Comparison of ENCODE assay signal across 5 fruit fly cellular contexts in genomic region chr3R:21199953-21200368, dm6.
TF ChIP-seq lines count a peak whose summit lies in the region.

No protein-coding gene starts in this region.

- TF ChIP-seq CTCF in whole organism, embryonic (GFP tag; optimal IDR thresholded peaks at IDR 0.05; lab: Kevin White, UChicago), result no peak

TF ChIP-seq in whole organism, adult, 20 proteins besides CTCF, POLR2A, EP300 and RAD21 (continues in another document):
- TF ChIP-seq CG12768 (GFP tag; optimal IDR thresholded peaks at IDR 0.05; lab: Kevin White, UChicago), result no peak
- no peak for TF ChIP-seq Hr96 (GFP tag; optimal IDR thresholded peaks at IDR 0.05; lab: Kevin White, UChicago)
- peak; percentile 61 for TF ChIP-seq CG33017 (tag; optimal IDR thresholded peaks at IDR 0.05; lab: Kevin White, UChicago)
- no peak for TF ChIP-seq Mnt (GFP tag; optimal IDR thresholded peaks at IDR 0.05; lab: Kevin White, UChicago)
- peak; percentile 40 for TF ChIP-seq CG11617 (GFP tag; optimal IDR thresholded peaks at IDR 0.05; lab: Kevin White, UChicago)
- peak; percentile 47 for TF ChIP-seq CG7101 (tag; optimal IDR thresholded peaks at IDR 0.05; lab: Kevin White, UChicago)
- no peak for TF ChIP-seq cnc (optimal IDR thresholded peaks at IDR 0.05; lab: Kevin White, UChicago)
- no peak for TF ChIP-seq tj (GFP tag; optimal IDR thresholded peaks at IDR 0.05; lab: Kevin White, UChicago)
- no peak for TF ChIP-seq CG1620 (GFP tag; optimal IDR thresholded peaks at IDR 0.05; lab: Kevin White, UChicago)
- no peak for TF ChIP-seq CG7045 (GFP tag; optimal IDR thresholded peaks at IDR 0.05; lab: Kevin White, UChicago)
- TF ChIP-seq pad (GFP tag; optimal IDR thresholded peaks at IDR 0.05; lab: Kevin White, UChicago), result no peak
- TF ChIP-seq ovo (GFP tag; optimal IDR thresholded peaks at IDR 0.05; lab: Kevin White, UChicago), result no peak
- TF ChIP-seq CG14711 (tag; optimal IDR thresholded peaks at IDR 0.05; lab: Kevin White, UChicago), result no peak
- peak; percentile 53 for TF ChIP-seq kay (GFP tag; lab: Kevin White, UChicago; ENCODE audit: borderline replicate concordance)
- no peak for TF ChIP-seq bab1 (GFP tag; optimal IDR thresholded peaks at IDR 0.05; lab: Kevin White, UChicago)
- TF ChIP-seq toe (GFP tag; optimal IDR thresholded peaks at IDR 0.05; lab: Kevin White, UChicago), result no peak
- no peak for TF ChIP-seq Crg-1 (GFP tag; optimal IDR thresholded peaks at IDR 0.05; lab: Kevin White, UChicago)
- no peak for TF ChIP-seq Clk (GFP tag; optimal IDR thresholded peaks at IDR 0.05; lab: Kevin White, UChicago)
- TF ChIP-seq cic (GFP tag; optimal IDR thresholded peaks at IDR 0.05; lab: Kevin White, UChicago), result no peak

TF ChIP-seq in whole organism, embryonic, 481 proteins besides CTCF, POLR2A, EP300 and RAD21 (continues in another document):
- peak; percentile 66 for TF ChIP-seq CG12391 (tag; optimal IDR thresholded peaks at IDR 0.05; lab: Kevin White, UChicago)
- 0 out of 3 replicates have a peak, but pooled peaks have one; percentile 12 for TF ChIP-seq Aef1 (GFP tag; IDR thresholded peaks at IDR 0.05; lab: Robert Waterston, UW)
- no peak for TF ChIP-seq nau (GFP tag; optimal IDR thresholded peaks at IDR 0.05; lab: Kevin White, UChicago)
- TF ChIP-seq CG14860 (GFP tag; IDR thresholded peaks at IDR 0.05; lab: Robert Waterston, UW; ENCODE audit: partially characterized antibody), result no peak
- TF ChIP-seq pnt (GFP tag; optimal IDR thresholded peaks at IDR 0.05; lab: Kevin White, UChicago), result peak; percentile 6
- no peak for TF ChIP-seq CG7928 (GFP tag; optimal IDR thresholded peaks at IDR 0.05; lab: Kevin White, UChicago)
- TF ChIP-seq CG4854 (GFP tag; optimal IDR thresholded peaks at IDR 0.05; lab: Kevin White, UChicago), result no peak
- TF ChIP-seq CG34376 (GFP tag; optimal IDR thresholded peaks at IDR 0.05; lab: Kevin White, UChicago), result no peak
- TF ChIP-seq lola (GFP tag; optimal IDR thresholded peaks at IDR 0.05; lab: Kevin White, UChicago), result peak in 1 of 3 experiments; percentile 66
- no peak for TF ChIP-seq bbx (GFP tag; IDR thresholded peaks at IDR 0.05; lab: Robert Waterston, UW; ENCODE audit: partially characterized antibody)
- TF ChIP-seq Tbp (GFP tag; optimal IDR thresholded peaks at IDR 0.05; lab: Kevin White, UChicago), result no peak
- no peak for TF ChIP-seq sr (GFP tag; IDR thresholded peaks at IDR 0.05; lab: Robert Waterston, UW)
- TF ChIP-seq CG10979 (tag; optimal IDR thresholded peaks at IDR 0.05; lab: Kevin White, UChicago), result peak; percentile 31
- TF ChIP-seq insv (GFP tag; optimal IDR thresholded peaks at IDR 0.05; lab: Kevin White, UChicago), result no peak
- no peak for TF ChIP-seq Asciz (GFP tag; optimal IDR thresholded peaks at IDR 0.05; lab: Kevin White, UChicago)
- TF ChIP-seq CG31224 (GFP tag; IDR thresholded peaks at IDR 0.05; lab: Robert Waterston, UW), result no peak
- no peak for TF ChIP-seq sc (optimal IDR thresholded peaks at IDR 0.05; lab: Kevin White, UChicago)
- TF ChIP-seq sc (GFP tag; optimal IDR thresholded peaks at IDR 0.05; lab: Kevin White, UChicago), result peak; percentile 25
- no peak for TF ChIP-seq Ravus (GFP tag; IDR thresholded peaks at IDR 0.05; lab: Robert Waterston, UW)

TF ChIP-seq in whole organism, prepupa, 60 proteins besides CTCF, POLR2A, EP300 and RAD21 (continues in another document):
- TF ChIP-seq Ets21C (GFP tag; optimal IDR thresholded peaks at IDR 0.05; lab: Kevin White, UChicago) (no peak), achi (GFP tag; optimal IDR thresholded peaks at IDR 0.05; lab: Kevin White, UChicago) (peak; percentile 76), svp (GFP tag; lab: Kevin White, UChicago) (peak; percentile 93), salr (GFP tag; optimal IDR thresholded peaks at IDR 0.05; lab: Kevin White, UChicago) (peak; percentile 44 to 54), Hr39 (GFP tag; optimal IDR thresholded peaks at IDR 0.05; lab: Kevin White, UChicago) (peak; percentile 63), fd85E (GFP tag; optimal IDR thresholded peaks at IDR 0.05; lab: Kevin White, UChicago) (no peak), CG6276 (GFP tag; optimal IDR thresholded peaks at IDR 0.05; lab: Kevin White, UChicago) (peak; percentile 46), pdm3 (GFP tag; optimal IDR thresholded peaks at IDR 0.05; lab: Kevin White, UChicago) (peak; percentile 77), CG3919 (GFP tag; optimal IDR thresholded peaks at IDR 0.05; lab: Kevin White, UChicago) (peak; percentile 55), cyc (GFP tag; optimal IDR thresholded peaks at IDR 0.05; lab: Kevin White, UChicago) (peak; percentile 37), lz (GFP tag; optimal IDR thresholded peaks at IDR 0.05; lab: Kevin White, UChicago) (peak; percentile 60), spab (GFP tag; optimal IDR thresholded peaks at IDR 0.05; lab: Kevin White, UChicago) (peak; percentile 56), CG32006 (GFP tag; optimal IDR thresholded peaks at IDR 0.05; lab: Kevin White, UChicago) (peak; percentile 88), topi (GFP tag; optimal IDR thresholded peaks at IDR 0.05; lab: Kevin White, UChicago) (peak; percentile 55), Smox (GFP tag; optimal IDR thresholded peaks at IDR 0.05; lab: Kevin White, UChicago) (peak; percentile 56), CG8632 (GFP tag; optimal IDR thresholded peaks at IDR 0.05; lab: Kevin White, UChicago) (peak; percentile 72), Gug (GFP tag; IDR thresholded peaks at IDR 0.05; lab: Robert Waterston, UW) (peak; percentile 67), CG15336 (GFP tag; IDR thresholded peaks at IDR 0.05; lab: Robert Waterston, UW) (peak; percentile 88), CG10669 (GFP tag; optimal IDR thresholded peaks at IDR 0.05; lab: Kevin White, UChicago) (peak; percentile 31), CG6792 (GFP tag; optimal IDR thresholded peaks at IDR 0.05; lab: Kevin White, UChicago) (peak; percentile 58)

TF ChIP-seq in whole organism, pupa, 21 proteins besides CTCF, POLR2A, EP300 and RAD21 (continues in another document):
- TF ChIP-seq EcR (GFP tag; optimal IDR thresholded peaks at IDR 0.05; lab: Kevin White, UChicago), result peak; percentile 89
- TF ChIP-seq CG10348 (GFP tag; IDR thresholded peaks at IDR 0.05; lab: Robert Waterston, UW), result 0 out of 2 replicates have a peak, but pooled peaks have one; percentile 27
- peak; percentile 78 for TF ChIP-seq fd96Ca (GFP tag; IDR thresholded peaks at IDR 0.05; lab: Robert Waterston, UW)
- peak; percentile 57 for TF ChIP-seq CG32121 (GFP tag; IDR thresholded peaks at IDR 0.05; lab: Robert Waterston, UW)
- TF ChIP-seq CG8301 (tag; optimal IDR thresholded peaks at IDR 0.05; lab: Kevin White, UChicago), result peak; percentile 58
- peak; percentile 67 for TF ChIP-seq CG14655 (GFP tag; optimal IDR thresholded peaks at IDR 0.05; lab: Kevin White, UChicago)
- TF ChIP-seq CG9948 (tag; optimal IDR thresholded peaks at IDR 0.05; lab: Kevin White, UChicago), result peak; percentile 65
- TF ChIP-seq CG15710 (tag; optimal IDR thresholded peaks at IDR 0.05; lab: Kevin White, UChicago), result peak; percentile 61
- TF ChIP-seq CG8159 (tag; optimal IDR thresholded peaks at IDR 0.05; lab: Kevin White, UChicago), result peak; percentile 70
- 0 out of 2 replicates have a peak, but pooled peaks have one; percentile 36 for TF ChIP-seq CG12605 (GFP tag; IDR thresholded peaks at IDR 0.05; lab: Robert Waterston, UW)
- peak; percentile 14 for TF ChIP-seq Snoo (tag; optimal IDR thresholded peaks at IDR 0.05; lab: Kevin White, UChicago)
- 0 out of 2 replicates have a peak, but pooled peaks have one; percentile 24 for TF ChIP-seq rn (GFP tag; IDR thresholded peaks at IDR 0.05; lab: Robert Waterston, UW)
- TF ChIP-seq gl (tag; optimal IDR thresholded peaks at IDR 0.05; lab: Kevin White, UChicago), result no peak
- peak; percentile 66 for TF ChIP-seq Pif1A (GFP tag; optimal IDR thresholded peaks at IDR 0.05; lab: Kevin White, UChicago)
- TF ChIP-seq CG34367 (tag; optimal IDR thresholded peaks at IDR 0.05; lab: Kevin White, UChicago), result peak; percentile 57
- no peak for TF ChIP-seq D1 (tag; optimal IDR thresholded peaks at IDR 0.05; lab: Kevin White, UChicago)
- peak; percentile 53 for TF ChIP-seq Ets98B (GFP tag; IDR thresholded peaks at IDR 0.05; lab: Robert Waterston, UW)
- TF ChIP-seq CG17806 (tag; optimal IDR thresholded peaks at IDR 0.05; lab: Kevin White, UChicago), result peak; percentile 65
- TF ChIP-seq Pif1B (GFP tag; optimal IDR thresholded peaks at IDR 0.05; lab: Kevin White, UChicago), result peak; percentile 63
- TF ChIP-seq CG13204 (GFP tag; optimal IDR thresholded peaks at IDR 0.05; lab: Kevin White, UChicago), result no peak

TF ChIP-seq in whole organism, wandering third instar larva, 38 proteins besides CTCF, POLR2A, EP300 and RAD21:
- TF ChIP-seq Sp1 (GFP tag; optimal IDR thresholded peaks at IDR 0.05; lab: Kevin White, UChicago) (peak; percentile 9), Vsx2 (GFP tag; optimal IDR thresholded peaks at IDR 0.05; lab: Kevin White, UChicago; ENCODE audit: partially characterized antibody) (no peak), br (GFP tag; optimal IDR thresholded peaks at IDR 0.05; lab: Kevin White, UChicago) (peak; percentile 81), Hr83 (GFP tag; optimal IDR thresholded peaks at IDR 0.05; lab: Kevin White, UChicago; ENCODE audit: poor library complexity, severe bottlenecking) (peak; percentile 8), pan (optimal IDR thresholded peaks at IDR 0.05; lab: Kevin White, UChicago) (no peak), OdsH (GFP tag; optimal IDR thresholded peaks at IDR 0.05; lab: Kevin White, UChicago) (peak; percentile 29), fru (GFP tag; optimal IDR thresholded peaks at IDR 0.05; lab: Kevin White, UChicago) (peak; percentile 48), brk (GFP tag; optimal IDR thresholded peaks at IDR 0.05; lab: Kevin White, UChicago) (no peak), rgr (GFP tag; optimal IDR thresholded peaks at IDR 0.05; lab: Kevin White, UChicago) (peak; percentile 63), ey (GFP tag; optimal IDR thresholded peaks at IDR 0.05; lab: Kevin White, UChicago) (peak; percentile 54), HLH106 (tag; optimal IDR thresholded peaks at IDR 0.05; lab: Kevin White, UChicago) (peak; percentile 28), Abd-B (GFP tag; optimal IDR thresholded peaks at IDR 0.05; lab: Kevin White, UChicago) (no peak), woc (GFP tag; optimal IDR thresholded peaks at IDR 0.05; lab: Kevin White, UChicago) (peak; percentile 32), usp (GFP tag; optimal IDR thresholded peaks at IDR 0.05; lab: Kevin White, UChicago) (no peak), dsf (GFP tag; optimal IDR thresholded peaks at IDR 0.05; lab: Kevin White, UChicago; ENCODE audit: borderline replicate concordance) (no peak), tai (GFP tag; optimal IDR thresholded peaks at IDR 0.05; lab: Kevin White, UChicago) (peak; percentile 5), jim (GFP tag; optimal IDR thresholded peaks at IDR 0.05; lab: Kevin White, UChicago) (no peak), psq (GFP tag; optimal IDR thresholded peaks at IDR 0.05; lab: Kevin White, UChicago) (no peak), h (GFP tag; optimal IDR thresholded peaks at IDR 0.05; lab: Kevin White, UChicago) (peak; percentile 5), foxo (GFP tag; optimal IDR thresholded peaks at IDR 0.05; lab: Kevin White, UChicago) (peak in 1 of 2 experiments; percentile 57)
